Fruit fly (Drosophila melanogaster): ENCODE measurements around the gene Ns3.
A peak's percentile ranks its signal among the peaks of the same experiment; 100 is the strongest.

The Ns3 gene

dm6 chrX:1460278-1460872, 3.6 kb downstream of the Ns3 start, which contains the start of gene Lrpprc2:
Gene Lrpprc2 (minus strand): TSS chrX:1460617.
- TF ChIP-seq fru (GFP tag; optimal IDR thresholded peaks at IDR 0.05), result no peak
- TF ChIP-seq brk (GFP tag; optimal IDR thresholded peaks at IDR 0.05), result no peak
- no peak for TF ChIP-seq dl (GFP tag; optimal IDR thresholded peaks at IDR 0.05; ENCODE audit: insufficient read depth in 1 of 2, partially characterized antibody in 2 of 2)
- TF ChIP-seq usp (GFP tag; optimal IDR thresholded peaks at IDR 0.05), result no peak
- TF ChIP-seq ey (GFP tag; optimal IDR thresholded peaks at IDR 0.05), result no peak
- no peak for TF ChIP-seq dsf (GFP tag; optimal IDR thresholded peaks at IDR 0.05; ENCODE audit: borderline replicate concordance)
- TF ChIP-seq CG32264 (GFP tag; optimal IDR thresholded peaks at IDR 0.05), result no peak
- TF ChIP-seq Dfd (GFP tag; optimal IDR thresholded peaks at IDR 0.05), result no peak
- no peak for TF ChIP-seq Rel (GFP tag; optimal IDR thresholded peaks at IDR 0.05)
- no peak for TF ChIP-seq Rel (tag; optimal IDR thresholded peaks at IDR 0.05)
- no peak for TF ChIP-seq Vsx2 (GFP tag; optimal IDR thresholded peaks at IDR 0.05; ENCODE audit: partially characterized antibody)
- TF ChIP-seq h (GFP tag; optimal IDR thresholded peaks at IDR 0.05), result no peak
- no peak for TF ChIP-seq N (GFP tag; optimal IDR thresholded peaks at IDR 0.05)

- TF ChIP-seq sv (GFP tag; optimal IDR thresholded peaks at IDR 0.05) (no peak), Vsx2 (GFP tag; optimal IDR thresholded peaks at IDR 0.05; ENCODE audit: partially characterized antibody) (no peak), GATAd (GFP tag; optimal IDR thresholded peaks at IDR 0.05) (no peak), N (GFP tag; optimal IDR thresholded peaks at IDR 0.05) (no peak), Abd-B (GFP tag; optimal IDR thresholded peaks at IDR 0.05) (no peak), Mio (GFP tag; optimal IDR thresholded peaks at IDR 0.05) (no peak), Hr83 (GFP tag; optimal IDR thresholded peaks at IDR 0.05; ENCODE audit: poor library complexity, severe bottlenecking) (no peak), CG32264 (GFP tag; optimal IDR thresholded peaks at IDR 0.05) (no peak), ey (GFP tag; optimal IDR thresholded peaks at IDR 0.05) (no peak), fru (GFP tag; optimal IDR thresholded peaks at IDR 0.05) (no peak), Jra (GFP tag; optimal IDR thresholded peaks at IDR 0.05) (no peak), jim (GFP tag; optimal IDR thresholded peaks at IDR 0.05) (no peak), sage (GFP tag; optimal IDR thresholded peaks at IDR 0.05) (no peak), HLH106 (tag; optimal IDR thresholded peaks at IDR 0.05) (no peak), dsf (GFP tag; optimal IDR thresholded peaks at IDR 0.05; ENCODE audit: borderline replicate concordance) (no peak)
Observed at dm6 chrX:1456954-1457353, 7.1 kb downstream of the Ns3 start, which contains the start of gene CG14785. Gene CG14785 (minus strand): TSS chrX:1457054.

dm6 chrX:1454837-1455236, 9.2 kb downstream of the Ns3 start:
- TF ChIP-seq dl (GFP tag; optimal IDR thresholded peaks at IDR 0.05; ENCODE audit: insufficient read depth in 1 of 2, partially characterized antibody in 2 of 2), result no peak

- TF ChIP-seq Jra (GFP tag; optimal IDR thresholded peaks at IDR 0.05) (no peak), dmrt93B (GFP tag; optimal IDR thresholded peaks at IDR 0.05) (no peak), usp (GFP tag; optimal IDR thresholded peaks at IDR 0.05) (no peak), jim (GFP tag; optimal IDR thresholded peaks at IDR 0.05) (no peak), lola (GFP tag; optimal IDR thresholded peaks at IDR 0.05) (no peak), OdsH (GFP tag; optimal IDR thresholded peaks at IDR 0.05) (no peak), woc (GFP tag; optimal IDR thresholded peaks at IDR 0.05) (no peak), Mio (GFP tag; optimal IDR thresholded peaks at IDR 0.05) (no peak), Rel (GFP tag; optimal IDR thresholded peaks at IDR 0.05) (no peak), Rel (tag; optimal IDR thresholded peaks at IDR 0.05) (no peak), foxo (GFP tag; optimal IDR thresholded peaks at IDR 0.05) (no peak), Hnf4 (GFP tag; optimal IDR thresholded peaks at IDR 0.05) (no peak), ey (GFP tag; optimal IDR thresholded peaks at IDR 0.05) (no peak), Abd-B (GFP tag; optimal IDR thresholded peaks at IDR 0.05) (no peak), Dfd (GFP tag; optimal IDR thresholded peaks at IDR 0.05) (no peak), rgr (GFP tag; optimal IDR thresholded peaks at IDR 0.05) (no peak), CG32264 (GFP tag; optimal IDR thresholded peaks at IDR 0.05) (no peak), Myc (optimal IDR thresholded peaks at IDR 0.05) (no peak), Hr78 (GFP tag; optimal IDR thresholded peaks at IDR 0.05) (no peak)
Observed at dm6 chrX:1452130-1452529, 11.9 kb downstream of the Ns3 start, which contains the start of gene Gr2a. Gene Gr2a (plus strand): TSS chrX:1452430.

- no peak for TF ChIP-seq dsf (GFP tag; optimal IDR thresholded peaks at IDR 0.05; ENCODE audit: borderline replicate concordance)
- peak; percentile 97 for TF ChIP-seq Dfd (GFP tag; optimal IDR thresholded peaks at IDR 0.05)
- no peak for TF ChIP-seq GATAd (GFP tag; optimal IDR thresholded peaks at IDR 0.05)
- TF ChIP-seq CG9705 (GFP tag; optimal IDR thresholded peaks at IDR 0.05), result no peak
- no peak for TF ChIP-seq Sp1 (GFP tag; optimal IDR thresholded peaks at IDR 0.05)
- TF ChIP-seq pan (optimal IDR thresholded peaks at IDR 0.05), result no peak
Observed at dm6 chrX:1414269-1414668, 49.8 kb downstream of the Ns3 start.
